Worm (Caenorhabditis elegans) whole organism, late embryonic: Measurements from ENCODE around the gene dlc-3.

Experiments used
- C38D4.7 ChIP-seq: fragments of 200-800 bp; sonication (Bioruptor generic); optimal IDR thresholded peaks from 2 replicates; lab custom pipeline; 2018; ENCODE audit warnings: mild to moderate bottlenecking, missing genetic modification characterization, moderate library complexity, missing compliant biosample characterization
- F13H6.1 ChIP-seq: sonication (generic microtip); optimal IDR thresholded peaks from 2 replicates; lab custom pipeline; 2016; ENCODE audit warnings: missing genetic modification characterization, missing compliant biosample characterization
- K02D7.2 ChIP-seq: sonication (generic microtip); optimal IDR thresholded peaks from 2 replicates; lab custom pipeline; 2017; ENCODE audit warnings: mild to moderate bottlenecking, missing genetic modification characterization, missing compliant biosample characterization
- K09A11.1 ChIP-seq: sonication (generic microtip); optimal IDR thresholded peaks from 2 replicates; lab custom pipeline; 2017; ENCODE audit warnings: antibody characterized with exemption, mild to moderate bottlenecking, missing genetic modification characterization, missing compliant biosample characterization; ENCODE audit not compliant: insufficient read depth
- T23F11.4 ChIP-seq: fragments of 200-800 bp; sonication (Bioruptor generic); optimal IDR thresholded peaks from 2 replicates; lab custom pipeline; 2018; ENCODE audit warnings: mild to moderate bottlenecking, missing genetic modification characterization, missing compliant biosample characterization
- Y22D7AL.16 ChIP-seq: sonication (generic microtip); optimal IDR thresholded peaks from 2 replicates; lab custom pipeline; 2016; ENCODE audit warnings: missing genetic modification characterization, missing compliant biosample characterization
- ahr-1 ChIP-seq: sonication (generic microtip); optimal IDR thresholded peaks from 2 replicates; lab custom pipeline; 2016; ENCODE audit warnings: missing genetic modification characterization, missing compliant biosample characterization
- ama-1 ChIP-seq: fragments of 150-350 bp; optimal IDR thresholded peaks from 2 replicates; lab custom pipeline; 2014
- ceh-14 ChIP-seq: sonication (generic microtip); optimal IDR thresholded peaks from 2 replicates; lab custom pipeline; 2016; ENCODE audit warnings: missing genotype, missing genetic modification characterization, missing compliant biosample characterization
- ceh-19 ChIP-seq: fragments of 200-800 bp; sonication (Bioruptor generic); optimal IDR thresholded peaks from 2 replicates; lab custom pipeline; 2018; ENCODE audit warnings: mild to moderate bottlenecking, missing genetic modification characterization, missing compliant biosample characterization
- ceh-31 ChIP-seq: sonication (generic microtip); optimal IDR thresholded peaks from 2 replicates; lab custom pipeline; 2016; ENCODE audit warnings: missing genetic modification characterization, missing compliant biosample characterization
- ceh-34 ChIP-seq: sonication (generic microtip); optimal IDR thresholded peaks from 2 replicates; lab custom pipeline; 2016; ENCODE audit warnings: mild to moderate bottlenecking, missing genetic modification characterization, missing compliant biosample characterization
- ceh-45 ChIP-seq: fragments of 200-800 bp; sonication (Bioruptor generic); IDR thresholded peaks from 2 replicates; pipeline ENCODE4 v1.3.6; 2022; ENCODE audit warnings: missing genetic modification reagents, missing genetic modification characterization, missing compliant biosample characterization
- ceh-6 ChIP-seq: fragments of 200-800 bp; sonication (Bioruptor generic); optimal IDR thresholded peaks from 2 replicates; lab custom pipeline; 2018; ENCODE audit warnings: mild to moderate bottlenecking, missing genetic modification characterization, missing compliant biosample characterization
- che-1 ChIP-seq: sonication (generic microtip); optimal IDR thresholded peaks from 2 replicates; lab custom pipeline; 2016; ENCODE audit warnings: mild to moderate bottlenecking, missing genetic modification characterization, missing compliant biosample characterization
- dmd-4 ChIP-seq: sonication (generic microtip); optimal IDR thresholded peaks from 2 replicates; lab custom pipeline; 2016; ENCODE audit warnings: borderline replicate concordance, missing genetic modification characterization, missing compliant biosample characterization
- dve-1 ChIP-seq: sonication (generic microtip); optimal IDR thresholded peaks from 2 replicates; lab custom pipeline; 2017; ENCODE audit warnings: antibody characterized with exemption, mild to moderate bottlenecking, missing genetic modification characterization, missing compliant biosample characterization
- elt-2 ChIP-seq: sonication (generic microtip); optimal IDR thresholded peaks from 2 replicates; lab custom pipeline; 2016; ENCODE audit warnings: missing genetic modification reagents, missing genetic modification characterization, missing compliant biosample characterization
- elt-4 ChIP-seq: sonication (generic microtip); optimal IDR thresholded peaks from 2 replicates; lab custom pipeline; 2016; ENCODE audit warnings: missing genetic modification characterization, missing compliant biosample characterization
- eyg-1 ChIP-seq: sonication (generic microtip); optimal IDR thresholded peaks from 2 replicates; lab custom pipeline; 2016; ENCODE audit warnings: missing genotype, missing genetic modification characterization, missing compliant biosample characterization
- fkh-10 ChIP-seq: fragments of 150-350 bp; optimal IDR thresholded peaks from 2 replicates; lab custom pipeline; 2014; ENCODE audit warnings: missing biosample characterization, missing genetic modification reagents, missing genetic modification characterization
- hlh-13 ChIP-seq: fragments of 200-800 bp; sonication (Bioruptor generic); optimal IDR thresholded peaks from 2 replicates; lab custom pipeline; 2018; ENCODE audit warnings: mild to moderate bottlenecking, missing genetic modification characterization, missing compliant biosample characterization
- hlh-6 ChIP-seq: sonication (generic microtip); optimal IDR thresholded peaks from 2 replicates; lab custom pipeline; 2016; ENCODE audit warnings: missing genotype, missing genetic modification characterization, missing compliant biosample characterization
- hlh-8 ChIP-seq: sonication (generic microtip); optimal IDR thresholded peaks from 2 replicates; lab custom pipeline; 2016; ENCODE audit warnings: missing genotype, missing genetic modification characterization, missing compliant biosample characterization
- lim-6 ChIP-seq: sonication (generic microtip); optimal IDR thresholded peaks from 2 replicates; lab custom pipeline; 2016; ENCODE audit warnings: missing genetic modification characterization, missing compliant biosample characterization
- lin-11 ChIP-seq: fragments of 200-800 bp; sonication (Bioruptor generic); optimal IDR thresholded peaks from 2 replicates; lab custom pipeline; 2018; ENCODE audit warnings: mild to moderate bottlenecking, missing genetic modification characterization, missing compliant biosample characterization
- madf-2 ChIP-seq: sonication (generic microtip); optimal IDR thresholded peaks from 2 replicates; lab custom pipeline; 2017; ENCODE audit warnings: missing genetic modification characterization, missing compliant biosample characterization
- nfya-1 ChIP-seq: sonication (generic microtip); optimal IDR thresholded peaks from 2 replicates; lab custom pipeline; 2017; ENCODE audit warnings: missing genetic modification characterization, mild to moderate bottlenecking, missing compliant biosample characterization, antibody characterized with exemption, moderate library complexity
- nhr-11 ChIP-seq: fragments of 150-350 bp; optimal IDR thresholded peaks from 2 replicates; lab custom pipeline; 2014; ENCODE audit warnings: missing biosample characterization, missing genetic modification characterization
- pag-3 ChIP-seq: sonication (generic microtip); optimal IDR thresholded peaks from 2 replicates; lab custom pipeline; 2016; ENCODE audit warnings: missing compliant biosample characterization, missing genetic modification characterization, borderline replicate concordance
- pat-9 ChIP-seq: fragments of 200-800 bp; sonication (Bioruptor generic); optimal IDR thresholded peaks from 2 replicates; lab custom pipeline; 2018; ENCODE audit warnings: mild to moderate bottlenecking, missing genetic modification characterization, moderate library complexity, missing compliant biosample characterization
- pax-1 ChIP-seq: fragments of 150-350 bp; optimal IDR thresholded peaks from 2 replicates; lab custom pipeline; 2014; ENCODE audit warnings: missing biosample characterization, missing genetic modification characterization
- pha-2 ChIP-seq: sonication (generic microtip); optimal IDR thresholded peaks from 2 replicates; lab custom pipeline; 2017; ENCODE audit warnings: mild to moderate bottlenecking, missing genetic modification characterization, missing compliant biosample characterization
- pha-4 ChIP-seq: fragments of 150-350 bp; optimal IDR thresholded peaks from 2 replicates; lab custom pipeline; 2018; ENCODE audit warnings: missing biosample characterization, missing genetic modification reagents, missing genetic modification characterization
- pqm-1 ChIP-seq: sonication (generic microtip); optimal IDR thresholded peaks from 2 replicates; lab custom pipeline; 2016; ENCODE audit warnings: missing genetic modification characterization, missing compliant biosample characterization
- pros-1 ChIP-seq: fragments of 150-350 bp; optimal IDR thresholded peaks from 2 replicates; lab custom pipeline; 2014; ENCODE audit warnings: missing biosample characterization, missing genetic modification reagents, missing genetic modification characterization
- ref-2 ChIP-seq: sonication (generic microtip); optimal IDR thresholded peaks from 2 replicates; lab custom pipeline; 2016; ENCODE audit warnings: missing genetic modification characterization, missing compliant biosample characterization
- rnt-1 ChIP-seq: sonication (generic microtip); optimal IDR thresholded peaks from 2 replicates; lab custom pipeline; 2016; ENCODE audit warnings: missing genetic modification characterization, missing compliant biosample characterization
- sdc-2 ChIP-seq: sonication (generic microtip); optimal IDR thresholded peaks from 2 replicates; lab custom pipeline; 2016; ENCODE audit warnings: missing genotype, missing genetic modification characterization, missing compliant biosample characterization
- sox-4 ChIP-seq: sonication (generic microtip); optimal IDR thresholded peaks from 2 replicates; lab custom pipeline; 2017; ENCODE audit warnings: mild to moderate bottlenecking, missing genetic modification characterization, inconsistent platforms, missing compliant biosample characterization
- syd-9 ChIP-seq: sonication (generic microtip); optimal IDR thresholded peaks from 2 replicates; lab custom pipeline; 2016; ENCODE audit warnings: mild to moderate bottlenecking, missing genetic modification characterization, moderate library complexity, missing compliant biosample characterization
- tbx-7 ChIP-seq: sonication (generic microtip); optimal IDR thresholded peaks from 2 replicates; lab custom pipeline; 2016; ENCODE audit warnings: missing genotype, missing genetic modification characterization, missing compliant biosample characterization
- unc-3 ChIP-seq, 2 experiments: fragments of 200-800 bp in 1 of 2; sonication (Bioruptor generic) in 1 of 2; sonication (generic microtip) in 1 of 2; conservative IDR thresholded peaks in 1 of 2; optimal IDR thresholded peaks in 1 of 2; 2 replicates each; pipeline versions ENCODE4 v1.3.6 to Lab custom; 2016 to 2022; ENCODE audit warnings: missing compliant biosample characterization in 2 of 2, missing genetic modification characterization in 2 of 2, missing genetic modification reagents in 1 of 2
- unc-42 ChIP-seq: sonication (generic microtip); optimal IDR thresholded peaks from 2 replicates; lab custom pipeline; 2016; ENCODE audit warnings: missing genotype, missing genetic modification characterization, missing compliant biosample characterization
- unc-55 ChIP-seq: sonication (generic microtip); optimal IDR thresholded peaks from 2 replicates; lab custom pipeline; 2017; ENCODE audit warnings: missing biosample characterization, missing genetic modification reagents, missing genetic modification characterization
- unc-86 ChIP-seq: sonication (generic microtip); optimal IDR thresholded peaks from 2 replicates; lab custom pipeline; 2016; ENCODE audit warnings: missing genetic modification characterization, missing compliant biosample characterization
- zip-5 ChIP-seq: sonication (generic microtip); optimal IDR thresholded peaks from 2 replicates; lab custom pipeline; 2016; ENCODE audit warnings: missing genetic modification characterization, missing compliant biosample characterization

The dlc-3 gene

DNA sequence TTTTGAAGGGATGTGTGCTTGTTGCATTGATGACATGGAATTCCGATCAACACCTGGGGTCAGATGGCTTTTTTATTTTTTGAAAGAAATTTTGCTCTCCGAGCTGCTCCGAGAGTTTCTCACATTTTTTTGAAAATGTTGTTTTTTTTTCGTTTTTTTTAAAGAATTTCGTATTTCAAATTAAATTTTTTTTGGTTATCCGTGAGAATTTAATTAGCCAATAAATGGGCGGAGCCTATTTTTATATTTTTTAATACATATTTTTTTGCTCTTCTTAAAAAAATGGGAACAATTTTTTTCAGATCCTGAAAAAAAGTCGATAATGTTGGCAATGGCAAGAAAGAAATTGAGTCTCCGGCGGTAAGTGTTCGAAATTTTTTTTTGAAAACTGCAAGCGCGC, at the start of gene dlc-3:
Gene dlc-3, plus strand, starts transcription at position 301 of the 400 bp plus-strand sequence.
- TF ChIP-seq lin-11 (tag; lab: Kevin White, UChicago) = no peak
- no peak for TF ChIP-seq pros-1
- no peak for TF ChIP-seq elt-2 (tag; lab: Kevin White, UChicago)
- TF ChIP-seq nhr-11 = no peak
- no peak for TF ChIP-seq unc-3 (GFP tag; conservative IDR thresholded peaks at IDR 0.05; lab: Robert Waterston, UW)
- TF ChIP-seq unc-3 (tag; optimal IDR thresholded peaks at IDR 0.05; lab: Kevin White, UChicago) = no peak
- TF ChIP-seq madf-2 (tag; lab: Kevin White, UChicago) = no peak
- no peak for TF ChIP-seq K02D7.2 (tag; lab: Kevin White, UChicago)
- TF ChIP-seq unc-42 (tag; lab: Kevin White, UChicago) = no peak
- TF ChIP-seq ref-2 = no peak
- no peak for TF ChIP-seq elt-4
- TF ChIP-seq dmd-4 (tag; lab: Kevin White, UChicago) = no peak
- TF ChIP-seq ceh-6 (GFP tag; lab: Kevin White, UChicago) = no peak
- no peak for TF ChIP-seq C38D4.7 (GFP tag; lab: Kevin White, UChicago)
- no peak for TF ChIP-seq dve-1
- no peak for TF ChIP-seq sox-4 (tag; lab: Kevin White, UChicago)

DNA sequence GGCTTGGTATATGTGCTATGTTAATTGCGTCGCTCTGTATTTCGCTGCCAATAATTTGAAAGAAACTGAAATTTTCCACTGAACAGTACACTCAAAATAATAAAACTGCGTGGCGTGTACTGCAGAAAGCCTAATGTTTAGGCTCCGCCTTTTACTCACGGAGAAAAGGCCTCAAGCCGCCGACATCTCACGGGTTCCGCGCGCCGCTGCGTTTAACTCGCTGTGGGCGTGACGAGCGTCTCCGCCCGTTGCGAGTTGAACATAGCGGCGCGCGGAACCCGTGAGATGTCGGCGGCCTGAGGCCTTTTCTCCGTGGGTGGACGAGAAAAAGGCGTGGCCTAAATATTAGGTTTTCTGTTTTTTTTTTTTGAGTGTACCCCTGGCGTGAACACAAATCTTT, 47.4 kb upstream of the dlc-3 start:
- TF ChIP-seq K02D7.2 (tag; lab: Kevin White, UChicago) (no peak), Y22D7AL.16 (tag; lab: Kevin White, UChicago) (no peak), ceh-45 (GFP tag; lab: Robert Waterston, UW) (no peak), ceh-34 (no peak), pha-4 (no peak), pros-1 (no peak), eyg-1 (no peak), zip-5 (tag; lab: Kevin White, UChicago) (no peak), lim-6 (no peak), ahr-1 (no peak), dve-1 (no peak), elt-2 (tag; lab: Kevin White, UChicago) (no peak), ceh-31 (tag; lab: Kevin White, UChicago) (no peak), pax-1 (tag; lab: Kevin White, UChicago) (no peak), rnt-1 (tag; lab: Kevin White, UChicago) (no peak), pha-2 (tag; lab: Kevin White, UChicago) (no peak), unc-86 (no peak), pag-3 (tag; lab: Kevin White, UChicago) (no peak), unc-55 (GFP tag; lab: Kevin White, UChicago) (no peak), T23F11.4 (GFP tag; lab: Kevin White, UChicago) (no peak)
- TF ChIP-seq, all 69 proteins: peak for 0

DNA sequence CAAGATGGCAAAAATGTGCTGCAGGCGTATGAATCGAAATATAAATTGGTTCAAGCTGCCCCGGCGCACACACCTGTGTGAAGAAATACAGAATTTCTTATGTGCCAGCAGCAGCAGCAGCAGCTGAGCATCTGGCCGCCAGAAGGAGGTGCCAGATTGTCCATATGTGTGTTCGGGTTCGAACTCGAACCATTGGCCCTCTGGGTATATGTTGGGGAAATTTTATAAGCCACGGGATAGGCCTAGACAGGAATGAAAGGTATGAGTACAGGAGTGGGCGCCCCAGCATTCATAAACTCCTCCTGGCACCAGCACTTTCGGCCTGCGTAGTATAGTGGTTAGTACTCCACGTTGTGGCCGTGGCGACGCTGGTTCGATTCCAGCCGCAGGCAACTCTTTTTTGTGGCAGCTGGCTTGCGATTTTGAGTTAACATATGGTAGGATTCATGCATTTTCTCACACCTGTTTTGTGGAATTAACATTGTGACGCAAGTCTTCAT, 43.8 kb upstream of the dlc-3 start:
- TF ChIP-seq eyg-1 = no peak
- TF ChIP-seq pag-3 (tag; lab: Kevin White, UChicago) = no peak
- TF ChIP-seq elt-4 = no peak
- TF ChIP-seq tbx-7 (tag; lab: Kevin White, UChicago) = no peak
- no peak for TF ChIP-seq F13H6.1 (tag; lab: Kevin White, UChicago)
- no peak for TF ChIP-seq Y22D7AL.16 (tag; lab: Kevin White, UChicago)
- TF ChIP-seq C38D4.7 (GFP tag; lab: Kevin White, UChicago) = peak; percentile 51
- TF ChIP-seq nhr-11 = no peak
- no peak for TF ChIP-seq hlh-13
- no peak for TF ChIP-seq sdc-2 (tag; lab: Kevin White, UChicago)
- TF ChIP-seq ama-1 = no peak
- TF ChIP-seq pat-9 = peak; percentile 37
- TF ChIP-seq lin-11 (tag; lab: Kevin White, UChicago) = peak; percentile 33
- TF ChIP-seq che-1 (tag; lab: Kevin White, UChicago) = peak; percentile 53
- TF ChIP-seq pqm-1 = peak; percentile 20
- peak; percentile 18 for TF ChIP-seq K09A11.1 (tag; lab: Kevin White, UChicago)
- TF ChIP-seq fkh-10 = no peak
- TF ChIP-seq unc-55 (GFP tag; lab: Kevin White, UChicago) = no peak
- no peak for TF ChIP-seq ahr-1
- peak; percentile 7 for TF ChIP-seq nfya-1 (tag; lab: Kevin White, UChicago)
- TF ChIP-seq ceh-19 (GFP tag; lab: Kevin White, UChicago) = peak; percentile 28
- no peak for TF ChIP-seq unc-42 (tag; lab: Kevin White, UChicago)
- TF ChIP-seq pax-1 (tag; lab: Kevin White, UChicago) = no peak
- no peak for TF ChIP-seq ceh-14 (tag; lab: Kevin White, UChicago)
- peak; percentile 97 for TF ChIP-seq hlh-8 (tag; lab: Kevin White, UChicago)
- TF ChIP-seq ceh-31 (tag; lab: Kevin White, UChicago) = peak; percentile 34
- TF ChIP-seq hlh-6 = peak; percentile 78
- TF ChIP-seq dmd-4 (tag; lab: Kevin White, UChicago) = no peak
- TF ChIP-seq ref-2 = peak; percentile 60
- TF ChIP-seq syd-9 (tag; lab: Kevin White, UChicago) = peak; percentile 23
- TF ChIP-seq K02D7.2 (tag; lab: Kevin White, UChicago) = peak; percentile 20
